Worm (Caenorhabditis elegans) whole organism, mixed stage, embryonic: ENCODE data around the gene K12H4.6.

ENCODE experiments used
- blmp-1 ChIP-seq: fragments of 150-350 bp; optimal IDR thresholded peaks from 2 replicates; lab custom pipeline; 2014; ENCODE audit warnings: missing biosample characterization, missing genetic modification characterization
- ces-1 ChIP-seq: fragments of 150-350 bp; optimal IDR thresholded peaks from 2 replicates; lab custom pipeline; 2014; ENCODE audit warnings: missing biosample characterization, missing genetic modification reagents, missing genetic modification characterization
- cnd-1 ChIP-seq: fragments of 200-800 bp; sonication (Bioruptor generic); optimal IDR thresholded peaks from 2 replicates; lab custom pipeline; 2018; ENCODE audit warnings: mild to moderate bottlenecking, missing genetic modification characterization, missing compliant biosample characterization
- drap-1 ChIP-seq: fragments of 200-800 bp; sonication (Bioruptor generic); optimal IDR thresholded peaks from 3 replicates; lab custom pipeline; 2018; ENCODE audit warnings: mild to moderate bottlenecking, missing genetic modification characterization, missing compliant biosample characterization
- lin-13 ChIP-seq: fragments of 150-350 bp; optimal IDR thresholded peaks from 2 replicates; lab custom pipeline; 2014; ENCODE audit warnings: missing biosample characterization, missing genetic modification characterization
- lsy-2 ChIP-seq: fragments of 150-350 bp; optimal IDR thresholded peaks from 2 replicates; lab custom pipeline; 2014; ENCODE audit warnings: missing biosample characterization, missing genetic modification characterization
- mls-2 ChIP-seq: sonication (generic microtip); optimal IDR thresholded peaks from 2 replicates; lab custom pipeline; 2016; ENCODE audit warnings: mild to moderate bottlenecking, missing genetic modification characterization, moderate library complexity, missing compliant biosample characterization
- nhr-2 ChIP-seq: fragments of 150-350 bp; optimal IDR thresholded peaks from 2 replicates; lab custom pipeline; 2014; ENCODE audit warnings: missing biosample characterization, missing genetic modification characterization
- nhr-237 ChIP-seq: fragments of 150-350 bp; optimal IDR thresholded peaks from 2 replicates; lab custom pipeline; 2014; ENCODE audit warnings: missing biosample characterization, missing genetic modification characterization
- nhr-28 ChIP-seq: fragments of 150-350 bp; optimal IDR thresholded peaks from 2 replicates; lab custom pipeline; 2014; ENCODE audit warnings: missing biosample characterization, missing genetic modification characterization
- nhr-76 ChIP-seq: sonication (generic microtip); optimal IDR thresholded peaks from 2 replicates; lab custom pipeline; 2017; ENCODE audit warnings: missing biosample characterization, missing genetic modification characterization
- snpc-4 ChIP-seq: fragments of 150-350 bp; optimal IDR thresholded peaks from 2 replicates; lab custom pipeline; 2014; ENCODE audit warnings: missing biosample characterization, missing genetic modification characterization
- unc-39 ChIP-seq: fragments of 150-350 bp; optimal IDR thresholded peaks from 2 replicates; lab custom pipeline; 2014; ENCODE audit warnings: missing biosample characterization, missing genetic modification characterization
- unc-62 ChIP-seq: fragments of 150-350 bp; optimal IDR thresholded peaks from 2 replicates; lab custom pipeline; 2014; ENCODE audit warnings: missing biosample characterization, missing genetic modification reagents, missing genetic modification characterization

ce11 chrIII:8051838-8052237, 9.2 kb upstream of the K12H4.6 start:
- TF ChIP-seq unc-39 (tag; lab: Kevin White, UChicago), result no peak
- no peak for TF ChIP-seq lsy-2
- TF ChIP-seq mls-2, result no peak
- no peak for TF ChIP-seq nhr-237 (tag; lab: Kevin White, UChicago)
- TF ChIP-seq nhr-28, result no peak
- no peak for TF ChIP-seq lin-13 (tag; lab: Kevin White, UChicago)
- TF ChIP-seq drap-1, result no peak
- TF ChIP-seq nhr-76 (tag; lab: Kevin White, UChicago), result no peak
- no peak for TF ChIP-seq snpc-4 (tag; lab: Kevin White, UChicago)
- TF ChIP-seq cnd-1 (tag; lab: Kevin White, UChicago), result no peak
- no peak for TF ChIP-seq nhr-2 (tag; lab: Kevin White, UChicago)
- no peak for TF ChIP-seq ces-1 (GFP tag; lab: Kevin White, UChicago)
- no peak for TF ChIP-seq blmp-1
- TF ChIP-seq unc-62 (GFP tag; lab: Kevin White, UChicago), result no peak
